Fruit fly (Drosophila melanogaster): ENCODE measurements around the gene scny.

DNA sequence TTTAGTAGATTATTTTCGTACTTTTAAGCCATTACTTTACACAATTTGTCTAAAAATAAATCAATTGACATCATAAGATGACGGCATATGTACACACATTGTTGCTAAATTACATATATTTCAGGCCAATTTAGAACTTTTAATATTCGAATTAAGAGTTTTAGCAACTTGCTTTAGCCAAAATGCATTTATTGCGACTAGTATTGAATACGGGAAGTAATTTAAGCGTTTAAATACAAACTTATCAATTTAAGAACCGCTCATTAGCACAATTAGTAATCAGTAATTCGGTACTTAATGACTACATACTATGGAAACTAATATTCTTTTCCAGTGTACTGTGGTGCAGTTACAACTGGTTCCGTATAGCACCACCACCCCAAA is 40.4 kb downstream of the scny start:
- TF ChIP-seq CTCF (optimal IDR thresholded peaks at IDR 0.05) = no peak
- TF ChIP-seq CG8478 (optimal IDR thresholded peaks at IDR 0.05) = no peak
